Fruit fly (Drosophila melanogaster) whole organism, adult: ENCODE measurements around the gene ng2.

Experiments used
- CG14711 ChIP-seq: fragments of 200-800 bp; sonication (Bioruptor generic); optimal IDR thresholded peaks from 2 replicates; lab custom pipeline; 2018; ENCODE audit warnings: missing biosample characterization, mild to moderate bottlenecking, missing genetic modification characterization, moderate library complexity
- pad ChIP-seq: fragments of 200-800 bp; sonication (Bioruptor generic); optimal IDR thresholded peaks from 3 replicates; lab custom pipeline; 2017; ENCODE audit warnings: missing biosample characterization, missing genetic modification characterization, mild to moderate bottlenecking, moderate library complexity, missing genetic modification reagents

- no peak for TF ChIP-seq pad
- no peak for TF ChIP-seq CG14711 (tag; lab: Kevin White, UChicago)
Observed at dm6 chrX:3233683-3234082, 6.7 kb downstream of the ng2 start.
